Worm (Caenorhabditis elegans): ENCODE results near the gene lst-2.

ce11 chrX:4418751-4419150 lies 35.6 kb upstream of the lst-2 start, which contains the start of gene dop-1:
- no peak for TF ChIP-seq T22C8.4 (GFP tag; IDR thresholded peaks at IDR 0.05)
- no peak for TF ChIP-seq med-1 (GFP tag; optimal IDR thresholded peaks at IDR 0.05; ENCODE audit: insufficient read depth)
- no peak for TF ChIP-seq klf-2 (GFP tag; conservative IDR thresholded peaks at IDR 0.05)
- TF ChIP-seq flt-1 (GFP tag; IDR thresholded peaks at IDR 0.05): no peak
- TF ChIP-seq ref-1 (GFP tag; conservative IDR thresholded peaks at IDR 0.05): no peak
- TF ChIP-seq tab-1 (GFP tag; IDR thresholded peaks at IDR 0.05): no peak
- TF ChIP-seq ztf-23 (GFP tag; IDR thresholded peaks at IDR 0.05): no peak
- TF ChIP-seq ztf-29 (GFP tag; IDR thresholded peaks at IDR 0.05): no peak
